Worm (Caenorhabditis elegans) whole organism, mixed stage, embryonic: ENCODE results near the gene F07A11.4.

Experiments used
- elt-1 ChIP-seq: sonication (generic microtip); optimal IDR thresholded peaks from 2 replicates; lab custom pipeline; 2017; ENCODE audit warnings: missing genetic modification characterization, mild to moderate bottlenecking, missing compliant biosample characterization, antibody characterized with exemption, moderate library complexity, borderline replicate concordance; ENCODE audit not compliant: insufficient read depth
- lin-13 ChIP-seq: fragments of 150-350 bp; optimal IDR thresholded peaks from 2 replicates; lab custom pipeline; 2014; ENCODE audit warnings: missing biosample characterization, missing genetic modification characterization
- mab-5 ChIP-seq: fragments of 150-350 bp; optimal IDR thresholded peaks from 2 replicates; lab custom pipeline; 2014; ENCODE audit warnings: missing biosample characterization, missing genetic modification characterization
- nhr-237 ChIP-seq: fragments of 150-350 bp; optimal IDR thresholded peaks from 2 replicates; lab custom pipeline; 2014; ENCODE audit warnings: missing biosample characterization, missing genetic modification characterization
- sptf-1 ChIP-seq: sonication (generic microtip); optimal IDR thresholded peaks from 2 replicates; lab custom pipeline; 2017; ENCODE audit warnings: mild to moderate bottlenecking, missing genetic modification characterization, moderate library complexity, missing compliant biosample characterization
- unc-39 ChIP-seq: fragments of 150-350 bp; optimal IDR thresholded peaks from 2 replicates; lab custom pipeline; 2014; ENCODE audit warnings: missing biosample characterization, missing genetic modification characterization
- ztf-11 ChIP-seq: fragments of 150-350 bp; optimal IDR thresholded peaks from 2 replicates; lab custom pipeline; 2014; ENCODE audit warnings: missing biosample characterization, missing genetic modification characterization

DNA sequence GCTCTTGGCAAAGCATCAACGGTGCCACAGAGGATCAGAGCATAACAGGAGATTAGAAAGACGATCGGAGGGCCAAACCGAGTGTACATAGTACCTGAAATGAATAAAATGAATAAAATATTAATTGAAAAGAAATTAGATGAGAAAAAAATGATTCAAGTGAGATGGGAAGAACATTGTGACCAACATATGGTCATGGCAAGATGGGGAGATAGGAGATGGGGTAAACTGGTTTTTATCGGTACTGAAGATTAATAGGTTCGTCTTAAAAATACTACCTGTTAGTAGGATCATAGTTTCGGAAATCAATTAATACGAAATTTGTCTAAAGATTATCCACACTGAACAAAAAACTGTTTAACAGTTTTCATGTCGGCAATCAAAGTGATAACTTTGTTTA lies 56.3 kb downstream of the F07A11.4 start, which contains the start of gene nep-1:
- TF ChIP-seq lin-13 (tag; lab: Kevin White, UChicago) (no peak), sptf-1 (no peak), ztf-11 (tag; lab: Kevin White, UChicago) (no peak), mab-5 (tag; lab: Kevin White, UChicago) (no peak), nhr-237 (tag; lab: Kevin White, UChicago) (no peak), elt-1 (tag; lab: Kevin White, UChicago) (no peak), unc-39 (tag; lab: Kevin White, UChicago) (no peak)
